Fruit fly (Drosophila melanogaster) whole organism, wandering third instar larva: Measurements from ENCODE around the gene Lipt2.

Experiments
- Abd-B ChIP-seq: fragments of >200 bp; optimal IDR thresholded peaks from 2 replicates; lab custom pipeline; 2017; ENCODE audit warnings: missing biosample characterization, missing genetic modification characterization
- CG32264 ChIP-seq: fragments of 200-800 bp; sonication (Bioruptor generic); optimal IDR thresholded peaks from 2 replicates; lab custom pipeline; 2016; ENCODE audit warnings: missing biosample characterization, missing genetic modification characterization
- Sp1 ChIP-seq: fragments of 200-800 bp; sonication (Bioruptor generic); optimal IDR thresholded peaks from 3 replicates; lab custom pipeline; 2019; ENCODE audit warnings: missing biosample characterization, mild to moderate bottlenecking, missing genetic modification characterization, moderate library complexity
- dl ChIP-seq, 2 experiments: fragments of 175-275, 200-275 bp in 1 of 2; fragments of 200-275 bp in 1 of 2; sonication (Bioruptor generic); optimal IDR thresholded peaks; lab custom pipeline; 2018; ENCODE audit warnings: mild to moderate bottlenecking in 2 of 2, missing biosample characterization in 2 of 2, missing genetic modification characterization in 2 of 2, moderate library complexity in 2 of 2; ENCODE audit not compliant: partially characterized antibody in 2 of 2, insufficient read depth in 1 of 2
- foxo ChIP-seq, 2 experiments: fragments of 200-800 bp; sonication (Bioruptor generic); optimal IDR thresholded peaks; 2 replicates in 1 of 2; 3 replicates in 1 of 2; lab custom pipeline; 2016 to 2017; ENCODE audit warnings: missing biosample characterization in 2 of 2, missing genetic modification characterization in 2 of 2
- fru ChIP-seq: fragments of 200-800 bp; sonication (Bioruptor generic); optimal IDR thresholded peaks from 3 replicates; lab custom pipeline; 2016; ENCODE audit warnings: missing biosample characterization, mild to moderate bottlenecking, missing genetic modification characterization
- h ChIP-seq: fragments of 200-800 bp; sonication (Bioruptor generic); optimal IDR thresholded peaks from 3 replicates; lab custom pipeline; 2016; ENCODE audit warnings: missing biosample characterization, mild to moderate bottlenecking, missing genetic modification characterization
- lola ChIP-seq: fragments of >200 bp; optimal IDR thresholded peaks from 2 replicates; lab custom pipeline; 2017; ENCODE audit warnings: missing biosample characterization, missing genetic modification characterization
- pan ChIP-seq: fragments of >200 bp; optimal IDR thresholded peaks from 2 replicates; lab custom pipeline; 2017
- psq ChIP-seq: fragments of 200-800 bp; sonication (Bioruptor generic); optimal IDR thresholded peaks from 3 replicates; lab custom pipeline; 2017; ENCODE audit warnings: missing biosample characterization, mild to moderate bottlenecking, missing genetic modification characterization, moderate library complexity
- sv ChIP-seq: fragments of 200-800 bp; sonication (Bioruptor generic); optimal IDR thresholded peaks from 3 replicates; lab custom pipeline; 2016; ENCODE audit warnings: missing biosample characterization, missing genetic modification characterization
- usp ChIP-seq: fragments of >200 bp; optimal IDR thresholded peaks from 2 replicates; lab custom pipeline; 2017; ENCODE audit warnings: missing biosample characterization, missing genetic modification characterization

dm6 chr3R:4470695-4471046 is 33.5 kb upstream of the Lipt2 start:
- TF ChIP-seq fru (GFP tag; lab: Kevin White, UChicago) (no peak), psq (no peak), h (GFP tag; lab: Kevin White, UChicago) (no peak), sv (no peak), lola (no peak), pan (lab: Kevin White, UChicago) (no peak), Abd-B (GFP tag; lab: Kevin White, UChicago) (no peak), CG32264 (GFP tag; lab: Kevin White, UChicago) (no peak), Sp1 (GFP tag; lab: Kevin White, UChicago) (no peak), dl (GFP tag; optimal IDR thresholded peaks at IDR 0.05; lab: Kevin White, UChicago; ENCODE audit: insufficient read depth in 1 of 2, partially characterized antibody in 2 of 2) (no peak), foxo (GFP tag; optimal IDR thresholded peaks at IDR 0.05; lab: Kevin White, UChicago) (no peak), usp (GFP tag; lab: Kevin White, UChicago) (no peak)
